Worm (Caenorhabditis elegans): ENCODE data around the gene oac-32.

oac-32 gene

ce11 chrV:1527985-1528384, 17.6 kb downstream of the oac-32 start, which contains the start of gene str-236:
TSS of gene str-236 (minus strand) at chrV:1528085.
- no peak for TF ChIP-seq drap-1 (GFP tag; optimal IDR thresholded peaks at IDR 0.05)
- no peak for TF ChIP-seq elt-1 (tag; optimal IDR thresholded peaks at IDR 0.05; ENCODE audit: borderline replicate concordance, insufficient read depth)
- no peak for TF ChIP-seq unc-39 (tag; optimal IDR thresholded peaks at IDR 0.05)
- no peak for TF ChIP-seq mls-2 (tag; optimal IDR thresholded peaks at IDR 0.05)
- no peak for TF ChIP-seq unc-62 (GFP tag; optimal IDR thresholded peaks at IDR 0.05)
- TF ChIP-seq hlh-1 (tag; optimal IDR thresholded peaks at IDR 0.05), result no peak
- no peak for TF ChIP-seq lin-13 (tag; optimal IDR thresholded peaks at IDR 0.05)
- no peak for TF ChIP-seq sptf-1 (tag; optimal IDR thresholded peaks at IDR 0.05)
- TF ChIP-seq ham-2 (GFP tag; optimal IDR thresholded peaks at IDR 0.05), result no peak
- no peak for TF ChIP-seq nhr-76 (tag; optimal IDR thresholded peaks at IDR 0.05)
- TF ChIP-seq tbx-8 (GFP tag; optimal IDR thresholded peaks at IDR 0.05), result no peak
- no peak for TF ChIP-seq pha-4 (tag; optimal IDR thresholded peaks at IDR 0.05)
- TF ChIP-seq nhr-12 (tag; optimal IDR thresholded peaks at IDR 0.05), result no peak

ce11 chrV:1522485-1522884, 23.1 kb downstream of the oac-32 start, which contains the start of gene str-243:
TSS of gene str-243 (plus strand) at chrV:1522785.
- TF ChIP-seq sptf-1 (tag; optimal IDR thresholded peaks at IDR 0.05) (no peak), ceh-39 (tag; optimal IDR thresholded peaks at IDR 0.05) (no peak), tbx-8 (GFP tag; optimal IDR thresholded peaks at IDR 0.05) (no peak), ceh-43 (GFP tag; optimal IDR thresholded peaks at IDR 0.05) (no peak), lsy-2 (tag; optimal IDR thresholded peaks at IDR 0.05) (no peak), unc-62 (GFP tag; optimal IDR thresholded peaks at IDR 0.05) (no peak), lin-13 (tag; optimal IDR thresholded peaks at IDR 0.05) (no peak), cnd-1 (tag; optimal IDR thresholded peaks at IDR 0.05) (no peak), unc-120 (tag; optimal IDR thresholded peaks at IDR 0.05; ENCODE audit: poor library complexity, severe bottlenecking) (no peak), mab-5 (tag; optimal IDR thresholded peaks at IDR 0.05) (no peak), hlh-1 (tag; optimal IDR thresholded peaks at IDR 0.05) (no peak), nhr-28 (tag; optimal IDR thresholded peaks at IDR 0.05) (no peak), snpc-4 (tag; optimal IDR thresholded peaks at IDR 0.05) (no peak), nhr-2 (tag; optimal IDR thresholded peaks at IDR 0.05) (no peak)

ce11 chrV:1521845-1522244, 23.7 kb downstream of the oac-32 start, which contains the start of gene str-240:
TSS of gene str-240 (minus strand) at chrV:1521945.
- TF ChIP-seq ces-1 (GFP tag; optimal IDR thresholded peaks at IDR 0.05), result no peak
- TF ChIP-seq ceh-83 (GFP tag; optimal IDR thresholded peaks at IDR 0.05), result no peak
- no peak for TF ChIP-seq snpc-4 (tag; optimal IDR thresholded peaks at IDR 0.05)
- TF ChIP-seq nhr-237 (tag; optimal IDR thresholded peaks at IDR 0.05), result no peak
- no peak for TF ChIP-seq lin-32 (GFP tag; optimal IDR thresholded peaks at IDR 0.05)
- no peak for TF ChIP-seq sptf-1 (tag; optimal IDR thresholded peaks at IDR 0.05)
- no peak for TF ChIP-seq nhr-2 (tag; optimal IDR thresholded peaks at IDR 0.05)
- TF ChIP-seq nhr-28 (tag; optimal IDR thresholded peaks at IDR 0.05), result no peak
- no peak for TF ChIP-seq ceh-39 (tag; optimal IDR thresholded peaks at IDR 0.05)
- TF ChIP-seq blmp-1 (tag; optimal IDR thresholded peaks at IDR 0.05), result no peak
- TF ChIP-seq mab-5 (tag; optimal IDR thresholded peaks at IDR 0.05), result no peak
- no peak for TF ChIP-seq ztf-11 (tag; optimal IDR thresholded peaks at IDR 0.05)
- no peak for TF ChIP-seq cnd-1 (tag; optimal IDR thresholded peaks at IDR 0.05)
- TF ChIP-seq drap-1 (GFP tag; optimal IDR thresholded peaks at IDR 0.05), result no peak
- no peak for TF ChIP-seq lin-13 (tag; optimal IDR thresholded peaks at IDR 0.05)
- TF ChIP-seq unc-62 (GFP tag; optimal IDR thresholded peaks at IDR 0.05), result no peak
- TF ChIP-seq mls-2 (tag; optimal IDR thresholded peaks at IDR 0.05), result no peak
- TF ChIP-seq nhr-12 (tag; optimal IDR thresholded peaks at IDR 0.05), result no peak
- TF ChIP-seq unc-39 (tag; optimal IDR thresholded peaks at IDR 0.05), result no peak

- no peak for TF ChIP-seq sem-2 (GFP tag; optimal IDR thresholded peaks at IDR 0.05)
- TF ChIP-seq elt-1 (tag; optimal IDR thresholded peaks at IDR 0.05; ENCODE audit: borderline replicate concordance, insufficient read depth), result no peak
- TF ChIP-seq ceh-43 (GFP tag; optimal IDR thresholded peaks at IDR 0.05), result no peak
- no peak for TF ChIP-seq ceh-39 (tag; optimal IDR thresholded peaks at IDR 0.05)
- TF ChIP-seq elt-3 (tag; optimal IDR thresholded peaks at IDR 0.05), result no peak
- no peak for TF ChIP-seq ceh-83 (GFP tag; optimal IDR thresholded peaks at IDR 0.05)
- no peak for TF ChIP-seq unc-120 (tag; optimal IDR thresholded peaks at IDR 0.05; ENCODE audit: poor library complexity, severe bottlenecking)
- TF ChIP-seq ham-2 (GFP tag; optimal IDR thresholded peaks at IDR 0.05), result no peak
- no peak for TF ChIP-seq nhr-28 (tag; optimal IDR thresholded peaks at IDR 0.05)
- no peak for TF ChIP-seq hlh-1 (tag; optimal IDR thresholded peaks at IDR 0.05)
- no peak for TF ChIP-seq nhr-237 (tag; optimal IDR thresholded peaks at IDR 0.05)
- TF ChIP-seq tbx-8 (GFP tag; optimal IDR thresholded peaks at IDR 0.05), result no peak
- no peak for TF ChIP-seq ztf-11 (tag; optimal IDR thresholded peaks at IDR 0.05)
- TF ChIP-seq flh-1 (GFP tag; optimal IDR thresholded peaks at IDR 0.05), result no peak
- TF ChIP-seq drap-1 (GFP tag; optimal IDR thresholded peaks at IDR 0.05), result no peak
- no peak for TF ChIP-seq mep-1 (tag; optimal IDR thresholded peaks at IDR 0.05)
Measured at ce11 chrV:1511537-1511936, 34.0 kb downstream of the oac-32 start, which contains the start of gene nhr-260. TSS of gene nhr-260 (minus strand) at chrV:1511637.
